Worm (Caenorhabditis elegans) whole organism, young adult: ENCODE data around the gene B0034.4.

Source experiments
- F33H1.4 ChIP-seq: fragments of 200-800 bp; sonication (Bioruptor generic); IDR thresholded peaks from 2 replicates; pipeline ENCODE4 v1.3.6; 2022; ENCODE audit warnings: missing genetic modification reagents, missing genetic modification characterization, missing compliant biosample characterization
- nfya-1 ChIP-seq: sonication (generic microtip); optimal IDR thresholded peaks from 2 replicates; lab custom pipeline; 2017; ENCODE audit warnings: antibody characterized with exemption, missing compliant biosample characterization, missing genetic modification characterization, borderline replicate concordance; ENCODE audit not compliant: insufficient read depth
- rcor-1 ChIP-seq: fragments of 200-800 bp; sonication (Bioruptor generic); IDR thresholded peaks from 2 replicates; pipeline ENCODE4 v1.3.6; 2022; ENCODE audit warnings: missing genetic modification reagents, missing genetic modification characterization, missing compliant biosample characterization

DNA sequence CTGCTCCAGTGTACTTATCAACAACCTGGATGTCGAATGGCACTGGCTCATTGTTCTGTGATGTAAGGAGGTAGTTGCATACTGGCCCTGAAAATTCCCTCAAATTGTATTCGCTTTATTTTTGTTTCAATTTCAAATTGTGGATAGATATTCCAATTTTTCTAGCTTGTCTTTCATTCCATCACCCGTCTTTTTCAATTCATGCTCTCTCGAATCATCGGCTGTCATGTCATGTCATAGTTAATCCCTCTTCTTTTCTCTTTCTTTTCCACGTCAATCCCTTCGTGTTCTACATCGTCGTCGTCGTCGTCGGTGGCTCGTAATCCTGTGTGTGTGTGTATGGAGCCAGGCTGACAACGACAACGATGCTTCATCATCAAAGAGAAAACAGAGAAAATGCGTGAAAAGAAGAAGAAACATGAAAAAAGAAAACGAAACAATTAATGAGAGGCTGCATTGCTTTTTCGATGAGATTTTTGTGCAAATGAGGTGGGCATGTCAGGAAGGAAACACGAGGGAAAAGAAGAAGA, 13.6 kb downstream of the B0034.4 start:
- no peak for TF ChIP-seq nfya-1 (tag; lab: Kevin White, UChicago)
- TF ChIP-seq F33H1.4 = no peak
- no peak for TF ChIP-seq rcor-1
